Fruit fly (Drosophila melanogaster) whole organism, wandering third instar larva: ENCODE measurements around the gene stac.

Experiments
- CG32264 ChIP-seq: fragments of 200-800 bp; sonication (Bioruptor generic); optimal IDR thresholded peaks from 2 replicates; lab custom pipeline; 2016; ENCODE audit warnings: missing biosample characterization, missing genetic modification characterization
- CG9705 ChIP-seq: fragments of 200-800 bp; sonication (Bioruptor generic); optimal IDR thresholded peaks from 2 replicates; lab custom pipeline; 2018; ENCODE audit warnings: missing biosample characterization, mild to moderate bottlenecking, missing genetic modification characterization
- CrebA ChIP-seq: fragments of 200-800 bp; sonication (Bioruptor generic); optimal IDR thresholded peaks from 2 replicates; lab custom pipeline; 2016; ENCODE audit warnings: missing biosample characterization, mild to moderate bottlenecking, missing genetic modification characterization, borderline replicate concordance
- Dfd ChIP-seq: fragments of >200 bp; optimal IDR thresholded peaks from 2 replicates; lab custom pipeline; 2017; ENCODE audit warnings: missing biosample characterization, missing genetic modification characterization
- Dif ChIP-seq: fragments of 200-275, 200-300 bp; sonication (Bioruptor generic); optimal IDR thresholded peaks from 2 replicates; lab custom pipeline; 2018; ENCODE audit warnings: missing biosample characterization, missing genetic modification characterization; ENCODE audit not compliant: partially characterized antibody
- GATAd ChIP-seq: sonication (Bioruptor generic); optimal IDR thresholded peaks from 2 replicates; lab custom pipeline; 2016; ENCODE audit warnings: missing biosample characterization, missing genetic modification characterization
- HLH106 ChIP-seq: fragments of 200-800 bp; optimal IDR thresholded peaks from 3 replicates; lab custom pipeline; 2019; ENCODE audit warnings: missing biosample characterization, mild to moderate bottlenecking, missing genetic modification characterization, moderate library complexity
- Hnf4 ChIP-seq: fragments of 200-800 bp; sonication (Bioruptor generic); optimal IDR thresholded peaks from 2 replicates; lab custom pipeline; 2016; ENCODE audit warnings: missing biosample characterization, mild to moderate bottlenecking, missing genetic modification characterization
- Hr78 ChIP-seq: fragments of >200 bp; optimal IDR thresholded peaks from 2 replicates; lab custom pipeline; 2017; ENCODE audit warnings: missing biosample characterization, missing genetic modification characterization
- Hr83 ChIP-seq: fragments of 200-300 bp; sonication (Bioruptor generic); optimal IDR thresholded peaks from 2 replicates; lab custom pipeline; 2016; ENCODE audit warnings: missing biosample characterization, mild to moderate bottlenecking, missing genetic modification characterization, moderate library complexity; ENCODE audit not compliant: poor library complexity, severe bottlenecking
- Jra ChIP-seq: sonication (Bioruptor generic); optimal IDR thresholded peaks from 2 replicates; lab custom pipeline; 2016; ENCODE audit warnings: missing biosample characterization, missing genetic modification characterization
- Myc ChIP-seq: fragments of >200 bp; optimal IDR thresholded peaks from 2 replicates; lab custom pipeline; 2017
- OdsH ChIP-seq: fragments of 200-800 bp; sonication (Bioruptor generic); optimal IDR thresholded peaks from 2 replicates; lab custom pipeline; 2016; ENCODE audit warnings: missing biosample characterization, mild to moderate bottlenecking, missing genetic modification characterization
- Rel ChIP-seq, 2 experiments: fragments of 200-800 bp; sonication (Bioruptor generic) in 1 of 2; optimal IDR thresholded peaks; 2 replicates in 1 of 2; 3 replicates in 1 of 2; lab custom pipeline; 2016 to 2019; ENCODE audit warnings: mild to moderate bottlenecking in 2 of 2, missing biosample characterization in 2 of 2, missing genetic modification characterization in 2 of 2, moderate library complexity in 1 of 2
- Vsx2 ChIP-seq: fragments of 200-300, 225-300 bp; sonication (Bioruptor generic); optimal IDR thresholded peaks from 2 replicates; lab custom pipeline; 2018; ENCODE audit warnings: missing biosample characterization, missing genetic modification characterization; ENCODE audit not compliant: partially characterized antibody
- br ChIP-seq: fragments of 200-800 bp; sonication (Bioruptor generic); optimal IDR thresholded peaks from 2 replicates; lab custom pipeline; 2016; ENCODE audit warnings: missing biosample characterization, missing genetic modification characterization
- dl ChIP-seq, 2 experiments: fragments of 175-275, 200-275 bp in 1 of 2; fragments of 200-275 bp in 1 of 2; sonication (Bioruptor generic); optimal IDR thresholded peaks; lab custom pipeline; 2018; ENCODE audit warnings: mild to moderate bottlenecking in 2 of 2, missing biosample characterization in 2 of 2, missing genetic modification characterization in 2 of 2, moderate library complexity in 2 of 2; ENCODE audit not compliant: partially characterized antibody in 2 of 2, insufficient read depth in 1 of 2
- dsf ChIP-seq: sonication (Bioruptor generic); optimal IDR thresholded peaks from 2 replicates; lab custom pipeline; 2016; ENCODE audit warnings: missing biosample characterization, missing genetic modification characterization, borderline replicate concordance
- ey ChIP-seq: fragments of 200-800 bp; sonication (Bioruptor generic); optimal IDR thresholded peaks from 2 replicates; lab custom pipeline; 2016; ENCODE audit warnings: missing biosample characterization, missing genetic modification characterization
- fru ChIP-seq: fragments of 200-800 bp; sonication (Bioruptor generic); optimal IDR thresholded peaks from 3 replicates; lab custom pipeline; 2016; ENCODE audit warnings: missing biosample characterization, mild to moderate bottlenecking, missing genetic modification characterization
- jim ChIP-seq: fragments of 175-275, 200-325 bp; sonication (Bioruptor generic); optimal IDR thresholded peaks from 2 replicates; lab custom pipeline; 2016; ENCODE audit warnings: missing biosample characterization, mild to moderate bottlenecking, missing genetic modification characterization
- pan ChIP-seq: fragments of >200 bp; optimal IDR thresholded peaks from 2 replicates; lab custom pipeline; 2017
- rgr ChIP-seq: fragments of 200-800 bp; sonication (Bioruptor generic); optimal IDR thresholded peaks from 3 replicates; lab custom pipeline; 2016; ENCODE audit warnings: missing biosample characterization, mild to moderate bottlenecking, missing genetic modification characterization
- sage ChIP-seq: fragments of 200-800 bp; sonication (Bioruptor generic); optimal IDR thresholded peaks from 2 replicates; lab custom pipeline; 2016; ENCODE audit warnings: missing biosample characterization, mild to moderate bottlenecking, missing genetic modification characterization
- sv ChIP-seq: fragments of 200-800 bp; sonication (Bioruptor generic); optimal IDR thresholded peaks from 3 replicates; lab custom pipeline; 2016; ENCODE audit warnings: missing biosample characterization, missing genetic modification characterization
- tai ChIP-seq: sonication (Bioruptor generic); optimal IDR thresholded peaks from 2 replicates; lab custom pipeline; 2016; ENCODE audit warnings: missing biosample characterization, missing genetic modification characterization
- usp ChIP-seq: fragments of >200 bp; optimal IDR thresholded peaks from 2 replicates; lab custom pipeline; 2017; ENCODE audit warnings: missing biosample characterization, missing genetic modification characterization
- woc ChIP-seq: sonication (Bioruptor generic); optimal IDR thresholded peaks from 2 replicates; lab custom pipeline; 2016; ENCODE audit warnings: missing biosample characterization, mild to moderate bottlenecking, missing genetic modification characterization

The stac gene

DNA sequence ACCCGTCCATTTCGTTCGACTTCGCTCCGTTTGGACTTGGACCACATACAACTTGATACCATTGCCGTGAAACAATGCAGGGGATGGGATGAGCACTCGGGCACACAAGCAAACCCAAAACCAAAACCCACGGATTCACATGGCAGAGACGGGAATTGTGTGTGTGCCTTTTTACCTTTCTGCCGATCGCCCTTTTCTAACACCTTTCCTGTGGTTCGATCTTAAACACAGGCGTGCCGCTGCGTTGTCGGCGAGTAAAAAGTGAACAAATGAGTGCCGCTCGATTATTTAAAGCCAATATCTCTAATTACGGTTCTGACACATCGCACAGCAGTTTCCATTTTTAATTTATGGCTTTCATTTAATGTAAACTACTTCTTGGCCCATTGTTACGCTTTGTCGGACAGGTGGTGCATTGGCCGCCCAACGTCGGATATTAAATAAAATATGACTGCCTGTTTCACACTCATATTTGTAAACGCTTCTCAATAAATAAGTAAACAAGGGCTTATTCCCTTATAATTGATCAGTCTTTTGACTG is 21.3 kb downstream of the stac start:
- TF ChIP-seq tai (GFP tag; lab: Kevin White, UChicago): no peak
- TF ChIP-seq GATAd (GFP tag; lab: Kevin White, UChicago): no peak
- TF ChIP-seq woc: no peak
- no peak for TF ChIP-seq ey (GFP tag; lab: Kevin White, UChicago)
- no peak for TF ChIP-seq Dfd (GFP tag; lab: Kevin White, UChicago)
- TF ChIP-seq usp (GFP tag; lab: Kevin White, UChicago): no peak
- no peak for TF ChIP-seq Myc (lab: Kevin White, UChicago)
- no peak for TF ChIP-seq fru (GFP tag; lab: Kevin White, UChicago)
- no peak for TF ChIP-seq sv (GFP tag; lab: Kevin White, UChicago)
- no peak for TF ChIP-seq HLH106 (tag; lab: Kevin White, UChicago)
- TF ChIP-seq br: no peak
- no peak for TF ChIP-seq Rel (GFP tag; optimal IDR thresholded peaks at IDR 0.05; lab: Kevin White, UChicago)
- TF ChIP-seq Rel (tag; optimal IDR thresholded peaks at IDR 0.05; lab: Kevin White, UChicago): no peak

DNA sequence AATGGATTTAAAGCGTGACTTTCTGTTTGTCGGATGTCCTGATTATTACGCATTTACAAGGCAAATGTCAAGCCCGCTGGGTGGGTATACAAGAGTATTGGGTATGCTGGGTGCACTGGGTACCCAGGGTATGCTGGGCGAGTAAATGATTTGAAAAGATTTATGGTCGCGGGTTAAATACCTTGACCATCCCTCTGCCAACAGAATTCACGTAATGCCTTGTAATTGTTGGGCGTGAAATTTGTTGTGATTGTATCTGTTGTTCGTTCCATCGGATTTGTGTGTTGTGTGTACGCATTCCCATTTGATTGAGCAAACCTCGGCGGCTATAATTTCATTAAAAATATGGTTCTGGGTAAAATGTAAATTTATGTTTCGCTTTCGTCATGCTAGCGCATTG is 22.6 kb downstream of the stac start:
- TF ChIP-seq CrebA (no peak), Dif (GFP tag; lab: Kevin White, UChicago) (no peak), Hr78 (GFP tag; lab: Kevin White, UChicago) (no peak), jim (no peak)

DNA sequence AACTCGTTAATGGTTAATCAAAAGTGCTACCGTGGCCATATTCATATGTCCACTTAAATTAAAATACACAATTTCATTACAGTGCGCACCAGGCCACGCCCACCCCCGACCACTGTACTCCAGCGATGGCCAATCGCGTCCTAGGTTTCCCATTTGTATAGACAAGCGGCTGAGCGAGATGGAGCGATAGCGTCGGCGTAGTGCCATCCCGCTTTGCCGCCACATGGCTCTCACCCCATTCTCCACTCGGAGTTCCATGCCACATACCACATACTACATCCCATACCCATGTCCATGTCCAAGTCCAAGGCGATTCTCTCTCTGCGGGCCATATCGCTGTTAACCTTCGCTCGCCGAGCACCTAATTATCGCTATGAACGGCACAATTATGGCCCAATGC is 24.4 kb downstream of the stac start:
- TF ChIP-seq rgr (no peak), Dif (GFP tag; lab: Kevin White, UChicago) (peak; percentile 40), Hr83 (GFP tag; lab: Kevin White, UChicago) (peak; percentile 57), Vsx2 (no peak), Hr78 (GFP tag; lab: Kevin White, UChicago) (no peak), CG32264 (GFP tag; lab: Kevin White, UChicago) (no peak), Myc (lab: Kevin White, UChicago) (no peak), Rel (GFP tag; optimal IDR thresholded peaks at IDR 0.05; lab: Kevin White, UChicago) (no peak), Rel (tag; optimal IDR thresholded peaks at IDR 0.05; lab: Kevin White, UChicago) (no peak)
- TF ChIP-seq, all 38 proteins: peak for 2

DNA sequence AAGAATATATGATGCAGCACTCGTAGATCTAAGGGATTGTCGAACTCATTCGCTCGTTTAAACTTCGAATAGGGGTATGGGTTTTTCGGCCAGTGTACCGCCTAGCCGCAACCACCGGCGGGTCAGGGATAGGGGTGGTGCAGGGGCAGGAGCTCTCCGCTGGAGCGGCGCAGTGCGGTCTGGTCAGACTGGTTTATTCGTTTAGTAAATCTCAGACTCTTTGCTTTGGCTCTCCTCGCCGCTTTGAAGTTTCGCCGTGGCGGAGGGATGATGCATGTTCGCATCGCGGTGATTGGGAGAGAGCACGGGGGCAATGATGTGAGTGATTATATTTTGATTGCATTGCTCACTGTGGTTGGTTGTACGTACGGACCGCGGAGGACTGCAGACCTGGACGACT is 26.3 kb downstream of the stac start, which contains the start of gene fd96Ca:
Gene fd96Ca, plus strand, starts transcription at position 337 of the 400 bp plus-strand sequence.
- peak; percentile 38 for TF ChIP-seq woc
- TF ChIP-seq CG32264 (GFP tag; lab: Kevin White, UChicago): no peak
- no peak for TF ChIP-seq CrebA
- TF ChIP-seq pan (lab: Kevin White, UChicago): no peak
- peak; percentile 38 for TF ChIP-seq Dif (GFP tag; lab: Kevin White, UChicago)
- no peak for TF ChIP-seq br
- no peak for TF ChIP-seq CG9705 (GFP tag; lab: Kevin White, UChicago)
- TF ChIP-seq Vsx2: peak; percentile 67

DNA sequence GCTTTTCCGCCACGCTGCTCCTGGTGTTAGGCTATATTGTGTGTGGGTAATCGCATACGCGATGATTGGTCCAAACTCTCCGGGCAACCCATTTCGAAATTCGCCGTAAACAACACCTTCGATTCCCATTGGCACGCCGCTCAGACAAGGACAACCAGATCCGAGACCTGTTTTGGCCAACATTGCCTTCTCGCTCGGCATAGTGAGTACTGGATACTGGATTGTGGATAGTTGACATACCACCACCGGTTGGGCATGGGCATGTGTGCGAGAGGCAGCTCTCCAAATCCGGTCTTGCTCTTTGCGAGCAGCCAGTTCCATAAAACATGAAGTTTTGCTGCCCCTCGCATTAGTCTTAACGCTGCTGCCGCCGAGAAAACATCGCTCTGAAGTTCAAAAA is 38.6 kb downstream of the stac start, which contains the start of gene fd96Cb:
Gene fd96Cb, plus strand, starts transcription at position 374 of the 400 bp plus-strand sequence.
- TF ChIP-seq usp (GFP tag; lab: Kevin White, UChicago) (no peak), dsf (no peak), Dif (GFP tag; lab: Kevin White, UChicago) (peak; percentile 94), br (no peak), CG9705 (GFP tag; lab: Kevin White, UChicago) (no peak), OdsH (GFP tag; lab: Kevin White, UChicago) (no peak), Jra (GFP tag; lab: Kevin White, UChicago) (no peak), Rel (GFP tag; optimal IDR thresholded peaks at IDR 0.05; lab: Kevin White, UChicago) (no peak), Rel (tag; optimal IDR thresholded peaks at IDR 0.05; lab: Kevin White, UChicago) (peak; percentile 16), Vsx2 (peak; percentile 96), pan (lab: Kevin White, UChicago) (no peak), sage (GFP tag; lab: Kevin White, UChicago) (no peak), HLH106 (tag; lab: Kevin White, UChicago) (no peak), sv (GFP tag; lab: Kevin White, UChicago) (no peak), Hnf4 (GFP tag; lab: Kevin White, UChicago) (no peak), tai (GFP tag; lab: Kevin White, UChicago) (no peak), Dfd (GFP tag; lab: Kevin White, UChicago) (no peak), dl (GFP tag; optimal IDR thresholded peaks at IDR 0.05; lab: Kevin White, UChicago; ENCODE audit: insufficient read depth in 1 of 2, partially characterized antibody in 2 of 2) (peak; percentile 30 to 74)
